Worm (Caenorhabditis elegans): ENCODE data around the gene F59E11.2.

- TF ChIP-seq him-1 (tag; optimal IDR thresholded peaks at IDR 0.05) (no peak), W03F9.2 (tag; optimal IDR thresholded peaks at IDR 0.05) (no peak)
These were observed 34.4 kb downstream of the F59E11.2 start, which contains the start of gene srsx-34 for ce11 chrV:9035685-9036084.
